In the genomic region with DNA sequence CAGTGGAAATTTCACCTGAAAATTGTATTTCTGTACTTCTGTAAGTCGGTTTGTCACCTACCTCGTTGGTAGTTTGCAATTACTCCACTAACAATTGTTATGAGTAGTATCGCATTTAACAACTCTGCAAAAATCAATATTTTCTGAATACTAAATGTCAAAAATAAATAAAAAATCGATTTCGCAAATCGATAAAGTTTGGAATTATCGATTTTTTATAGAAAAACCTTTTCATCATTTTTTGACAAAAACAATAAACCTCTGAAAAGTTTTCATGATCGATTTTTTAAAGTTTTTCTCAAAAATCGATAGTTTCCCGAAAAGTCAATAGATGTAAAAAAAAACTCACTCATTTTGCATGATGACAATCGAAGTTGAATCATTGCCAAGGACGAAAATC, we compare ENCODE assay signal across 3 worm cellular contexts.
A peak's percentile ranks its signal among the peaks of the same experiment; 100 is the strongest.
TF ChIP-seq lines count a peak whose summit lies in the region.

No protein-coding gene starts in this region.

TF ChIP-seq in whole organism, L3 larva, 47 proteins besides CTCF, POLR2A, EP300 and RAD21:
- TF ChIP-seq nhr-12 (tag; optimal IDR thresholded peaks at IDR 0.05; lab: Kevin White, UChicago) (no peak), ceh-28 (tag; optimal IDR thresholded peaks at IDR 0.05; lab: Kevin White, UChicago) (peak; percentile 83)

TF ChIP-seq in whole organism, L4 larva, 104 proteins besides CTCF, POLR2A, EP300 and RAD21:
- TF ChIP-seq mxl-3 (GFP tag; optimal IDR thresholded peaks at IDR 0.05; lab: Kevin White, UChicago) (no peak), madf-9 (GFP tag; conservative IDR thresholded peaks at IDR 0.05; lab: Robert Waterston, UW) (no peak), ceh-28 (tag; optimal IDR thresholded peaks at IDR 0.05; lab: Kevin White, UChicago) (peak; percentile 84), lin-13 (GFP tag; optimal IDR thresholded peaks at IDR 0.05; lab: Kevin White, UChicago) (no peak)
TF ChIP-seq in whole organism, L4 larva: peak in this region for 1.

TF ChIP-seq in whole organism, midembryonic, 9 proteins besides CTCF, POLR2A, EP300 and RAD21:
- no peak for TF ChIP-seq flt-1 (GFP tag; IDR thresholded peaks at IDR 0.05; lab: Robert Waterston, UW)
- TF ChIP-seq T22C8.4 (GFP tag; IDR thresholded peaks at IDR 0.05; lab: Robert Waterston, UW), result peak; percentile 41; the same call in 1 of the 2 replicates
